Fruit fly (Drosophila melanogaster): ENCODE results near the gene Oatp33Ea.
A peak's percentile ranks its signal among the peaks of the same experiment; 100 is the strongest.

Oatp33Ea gene

dm6 chr2L:12427487-12428101 is 18.1 kb downstream of the Oatp33Ea start, which contains the start of the genes CG5446 and Trm1 (continued):
- TF ChIP-seq Ada2b (GFP tag; IDR thresholded peaks at IDR 0.05) (no peak), Antp (GFP tag; optimal IDR thresholded peaks at IDR 0.05) (no peak), Atf3 (GFP tag; optimal IDR thresholded peaks at IDR 0.05) (no peak), Mes4 (GFP tag; optimal IDR thresholded peaks at IDR 0.05) (no peak), dimm (GFP tag; IDR thresholded peaks at IDR 0.05) (no peak), B-H1 (GFP tag; IDR thresholded peaks at IDR 0.05) (no peak), grn (GFP tag; optimal IDR thresholded peaks at IDR 0.05) (no peak), Mrtf (GFP tag; IDR thresholded peaks at IDR 0.05) (no peak), Sry-δ (GFP tag; optimal IDR thresholded peaks at IDR 0.05) (peak; percentile 58), CG13287 (GFP tag; IDR thresholded peaks at IDR 0.05; ENCODE audit: partially characterized antibody) (peak; percentile 34; the same call in 1 of the 2 replicates), CG10654 (GFP tag; optimal IDR thresholded peaks at IDR 0.05) (peak; percentile 66), Chrac-16 (GFP tag; optimal IDR thresholded peaks at IDR 0.05) (peak; percentile 41), corto (GFP tag; optimal IDR thresholded peaks at IDR 0.05) (no peak), klu (GFP tag; IDR thresholded peaks at IDR 0.05) (no peak; the same call in 1 of the 2 replicates), sens (GFP tag) (peak; percentile 83), CG9932 (GFP tag; IDR thresholded peaks at IDR 0.05) (peak; percentile 75), dmrt11E (tag; optimal IDR thresholded peaks at IDR 0.05) (peak; percentile 76), CG4328 (GFP tag; optimal IDR thresholded peaks at IDR 0.05) (peak; percentile 53), CG13775 (GFP tag; optimal IDR thresholded peaks at IDR 0.05) (peak; percentile 75), usp (GFP tag; optimal IDR thresholded peaks at IDR 0.05) (no peak), pum (GFP tag; optimal IDR thresholded peaks at IDR 0.05) (no peak), E2f1 (GFP tag; IDR thresholded peaks at IDR 0.05) (peak; percentile 48), al (GFP tag; IDR thresholded peaks at IDR 0.05) (no peak; the same call in 1 of the 2 replicates), her (GFP tag; optimal IDR thresholded peaks at IDR 0.05) (no peak), Kr (GFP tag; optimal IDR thresholded peaks at IDR 0.05) (no peak), zf30C (GFP tag; optimal IDR thresholded peaks at IDR 0.05) (no peak), CG10959 (GFP tag; IDR thresholded peaks at IDR 0.05) (no peak), shn (GFP tag; optimal IDR thresholded peaks at IDR 0.05) (no peak), CoRest (tag; optimal IDR thresholded peaks at IDR 0.05) (peak; percentile 86), Hr39 (optimal IDR thresholded peaks at IDR 0.05) (no peak), Hr3 (GFP tag; optimal IDR thresholded peaks at IDR 0.05) (peak; percentile 80), CG12071 (GFP tag; optimal IDR thresholded peaks at IDR 0.05) (no peak), twi (tag; optimal IDR thresholded peaks at IDR 0.05) (peak; percentile 54), ken (GFP tag; IDR thresholded peaks at IDR 0.05) (0 out of 3 replicates have a peak, but pooled peaks have one; percentile 6), CG31388 (GFP tag; optimal IDR thresholded peaks at IDR 0.05) (peak; percentile 17), gsb (GFP tag; IDR thresholded peaks at IDR 0.05) (no peak), Fer1 (GFP tag; optimal IDR thresholded peaks at IDR 0.05) (peak; percentile 68), CG2678 (tag; optimal IDR thresholded peaks at IDR 0.05) (peak; percentile 86), fd96Cb (tag; optimal IDR thresholded peaks at IDR 0.05) (peak; percentile 65), MESR4 (GFP tag; optimal IDR thresholded peaks at IDR 0.05) (peak; percentile 95), sima (GFP tag; optimal IDR thresholded peaks at IDR 0.05) (no peak), dpn (GFP tag; optimal IDR thresholded peaks at IDR 0.05) (peak in 1 of 2 experiments; percentile 65), Eip74EF (GFP tag; optimal IDR thresholded peaks at IDR 0.05) (peak in 1 of 2 experiments; percentile 66), lab (GFP tag; optimal IDR thresholded peaks at IDR 0.05) (peak; percentile 76), CG2202 (tag; optimal IDR thresholded peaks at IDR 0.05) (no peak), Tbp (GFP tag; optimal IDR thresholded peaks at IDR 0.05) (no peak), eve (GFP tag; optimal IDR thresholded peaks at IDR 0.05) (no peak), lmd (GFP tag; IDR thresholded peaks at IDR 0.05) (peak; percentile 7; the same call in 1 of the 2 replicates), gce (GFP tag; IDR thresholded peaks at IDR 0.05) (no peak), CG10543 (GFP tag; optimal IDR thresholded peaks at IDR 0.05) (peak; percentile 69), pfk (GFP tag; optimal IDR thresholded peaks at IDR 0.05) (no peak)
